Fruit fly (Drosophila melanogaster) whole organism, embryonic: ENCODE results near the gene Lrch.

Source experiments
- CG12236 ChIP-seq: fragments of 200-800 bp; sonication (Bioruptor generic); optimal IDR thresholded peaks from 2 replicates; lab custom pipeline; 2016; ENCODE audit warnings: missing biosample characterization, missing genetic modification characterization
- Deaf1 ChIP-seq: fragments of 200-800 bp; optimal IDR thresholded peaks from 3 replicates; lab custom pipeline; 2019; ENCODE audit warnings: missing biosample characterization, mild to moderate bottlenecking, missing genetic modification characterization, moderate library complexity
- Pdp1 ChIP-seq, 2 experiments: fragments of 200-800 bp; sonication (Bioruptor generic); optimal IDR thresholded peaks; 3 replicates each; lab custom pipeline; 2016; ENCODE audit warnings: missing biosample characterization in 2 of 2, missing genetic modification characterization in 2 of 2, mild to moderate bottlenecking in 1 of 2, moderate library complexity in 1 of 2
- fd102C ChIP-seq: fragments of 200-800 bp; sonication (Bioruptor generic); optimal IDR thresholded peaks from 2 replicates; lab custom pipeline; 2018; ENCODE audit warnings: missing biosample characterization, mild to moderate bottlenecking, missing genetic modification characterization, moderate library complexity
- tna ChIP-seq: fragments of 200-800 bp; sonication (Bioruptor generic); IDR thresholded peaks from 2 replicates; pipeline ENCODE4 v1.3.6; 2022; ENCODE audit warnings: missing biosample characterization, missing genetic modification characterization; ENCODE audit not compliant: partially characterized antibody

DNA sequence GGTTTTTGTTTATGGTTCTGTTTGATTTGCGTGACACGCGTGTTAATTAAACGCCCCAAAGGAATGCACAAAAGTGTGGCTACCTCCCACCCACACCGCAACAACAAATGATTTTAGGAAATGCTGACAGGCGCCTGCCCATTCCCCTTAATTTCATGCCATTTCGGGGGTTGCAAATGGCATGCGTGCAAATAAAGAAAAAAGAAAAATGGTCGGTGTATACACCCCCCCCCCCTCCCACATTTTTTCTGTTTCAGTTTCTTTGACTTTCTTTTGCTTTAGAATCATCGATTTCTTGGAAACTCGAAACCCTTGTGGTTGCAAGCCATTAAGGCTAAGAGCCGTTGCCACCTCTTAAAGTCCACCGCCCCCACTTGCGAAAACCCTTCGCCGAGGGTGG, 2.8 kb downstream of the Lrch start:
- TF ChIP-seq Deaf1 (tag; lab: Kevin White, UChicago) (no peak), tna (GFP tag; lab: Robert Waterston, UW) (no peak), CG12236 (GFP tag; lab: Kevin White, UChicago) (no peak), fd102C (GFP tag; lab: Kevin White, UChicago) (no peak), Pdp1 (GFP tag; optimal IDR thresholded peaks at IDR 0.05; lab: Kevin White, UChicago) (no peak)
